Worm (Caenorhabditis elegans) whole organism, early embryonic: ENCODE results near the gene srd-19.

Experiments used
- B0310.2 ChIP-seq: sonication (generic microtip); optimal IDR thresholded peaks from 2 replicates; lab custom pipeline; 2016; ENCODE audit warnings: mild to moderate bottlenecking, missing genetic modification characterization, missing compliant biosample characterization
- F13C5.2 ChIP-seq: sonication (generic microtip); optimal IDR thresholded peaks from 2 replicates; lab custom pipeline; 2017; ENCODE audit warnings: mild to moderate bottlenecking, missing genetic modification characterization, inconsistent platforms, missing compliant biosample characterization
- aly-1 ChIP-seq: sonication (generic microtip); optimal IDR thresholded peaks from 2 replicates; lab custom pipeline; 2016; ENCODE audit warnings: missing genetic modification characterization, missing compliant biosample characterization
- ama-1 ChIP-seq: fragments of 150-350 bp; optimal IDR thresholded peaks from 2 replicates; lab custom pipeline; 2014
- ceh-13 ChIP-seq: fragments of 200-800 bp; sonication (Bioruptor generic); optimal IDR thresholded peaks from 2 replicates; lab custom pipeline; 2018; ENCODE audit warnings: mild to moderate bottlenecking, missing genetic modification characterization, missing compliant biosample characterization
- ceh-36 ChIP-seq: sonication (generic microtip); optimal IDR thresholded peaks from 2 replicates; lab custom pipeline; 2016; ENCODE audit warnings: missing genetic modification characterization, inconsistent platforms, missing compliant biosample characterization
- ets-7 ChIP-seq: sonication (generic microtip); optimal IDR thresholded peaks from 2 replicates; lab custom pipeline; 2016; ENCODE audit warnings: missing genotype, missing genetic modification characterization, missing compliant biosample characterization
- flt-1 ChIP-seq: fragments of 200-800 bp; sonication (Bioruptor generic); IDR thresholded peaks from 2 replicates; pipeline ENCODE4 v1.3.6; 2022; ENCODE audit warnings: missing genetic modification characterization, missing compliant biosample characterization
- hmbx-1 ChIP-seq: sonication (generic microtip); optimal IDR thresholded peaks from 2 replicates; lab custom pipeline; 2016; ENCODE audit warnings: mild to moderate bottlenecking, missing genetic modification characterization, missing compliant biosample characterization
- hmg-4 ChIP-seq: fragments of 200-800 bp; sonication (Bioruptor generic); optimal IDR thresholded peaks from 2 replicates; lab custom pipeline; 2018; ENCODE audit warnings: mild to moderate bottlenecking, missing genetic modification characterization, missing compliant biosample characterization
- hnd-1 ChIP-seq: sonication (generic microtip); optimal IDR thresholded peaks from 2 replicates; lab custom pipeline; 2016; ENCODE audit warnings: missing genetic modification characterization, missing compliant biosample characterization
- pes-1 ChIP-seq: fragments of 200-800 bp; sonication (Bioruptor generic); IDR thresholded peaks from 2 replicates; pipeline ENCODE4 v1.3.6; 2022; ENCODE audit warnings: missing genetic modification reagents, missing genetic modification characterization, missing compliant biosample characterization
- scrt-1 ChIP-seq: fragments of 200-800 bp; sonication (Bioruptor generic); IDR thresholded peaks from 2 replicates; pipeline ENCODE4 v1.3.6; 2022; ENCODE audit warnings: missing genetic modification characterization, missing compliant biosample characterization
- sea-1 ChIP-seq: fragments of 200-800 bp; sonication (Bioruptor generic); conservative IDR thresholded peaks from 2 replicates; pipeline ENCODE4 v1.3.6; 2022; ENCODE audit warnings: missing genetic modification characterization, missing compliant biosample characterization
- tbx-11 ChIP-seq: fragments of 200-800 bp; sonication (Bioruptor generic); IDR thresholded peaks from 2 replicates; pipeline ENCODE4 v1.3.6; 2022; ENCODE audit warnings: missing genetic modification characterization, missing compliant biosample characterization
- tbx-37 ChIP-seq: fragments of 200-800 bp; sonication (Bioruptor generic); conservative IDR thresholded peaks from 2 replicates; pipeline ENCODE4 v1.3.6; 2022; ENCODE audit warnings: missing genetic modification reagents, missing genetic modification characterization, missing compliant biosample characterization
- tra-4 ChIP-seq: sonication (generic microtip); optimal IDR thresholded peaks from 2 replicates; lab custom pipeline; 2017; ENCODE audit warnings: missing genetic modification characterization, missing compliant biosample characterization

The srd-19 gene

ce11 chrV:13402524-13402923, 26.0 kb downstream of the srd-19 start:
- TF ChIP-seq hmbx-1 (tag; lab: Kevin White, UChicago): no peak
- no peak for TF ChIP-seq sea-1 (GFP tag; lab: Robert Waterston, UW)
- no peak for TF ChIP-seq tra-4 (tag; lab: Kevin White, UChicago)
- no peak for TF ChIP-seq pes-1 (GFP tag; lab: Robert Waterston, UW)
- TF ChIP-seq hmg-4: no peak
- no peak for TF ChIP-seq aly-1
- no peak for TF ChIP-seq tbx-37
- TF ChIP-seq ets-7 (tag; lab: Kevin White, UChicago): no peak
- no peak for TF ChIP-seq ceh-36
- no peak for TF ChIP-seq scrt-1 (GFP tag; lab: Robert Waterston, UW)
- no peak for TF ChIP-seq B0310.2
- no peak for TF ChIP-seq ama-1
- TF ChIP-seq hnd-1 (tag; lab: Kevin White, UChicago): no peak
- TF ChIP-seq tbx-11 (GFP tag; lab: Robert Waterston, UW): no peak

DNA sequence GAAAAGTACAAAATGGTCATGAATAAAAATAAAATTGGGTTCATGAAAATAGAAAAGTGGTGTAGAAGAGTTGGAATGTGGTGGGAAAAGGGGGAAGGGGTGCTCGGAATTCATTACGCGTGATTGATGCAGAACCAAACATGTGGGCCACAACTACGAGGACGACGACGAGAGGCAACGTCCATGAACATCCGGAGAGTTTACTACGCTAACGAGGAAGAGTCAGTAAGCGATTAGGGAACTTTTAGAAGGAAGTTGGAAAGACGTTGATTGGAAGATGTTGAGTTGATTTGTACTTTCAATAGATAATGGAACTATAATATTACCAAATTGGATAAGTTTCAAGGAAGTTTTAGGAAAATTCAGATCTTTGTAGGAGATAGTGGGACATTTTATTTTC, 26.9 kb downstream of the srd-19 start:
- no peak for TF ChIP-seq tbx-37
- TF ChIP-seq aly-1: no peak
- TF ChIP-seq scrt-1 (GFP tag; lab: Robert Waterston, UW): no peak
- TF ChIP-seq flt-1: no peak
- TF ChIP-seq B0310.2: no peak

DNA sequence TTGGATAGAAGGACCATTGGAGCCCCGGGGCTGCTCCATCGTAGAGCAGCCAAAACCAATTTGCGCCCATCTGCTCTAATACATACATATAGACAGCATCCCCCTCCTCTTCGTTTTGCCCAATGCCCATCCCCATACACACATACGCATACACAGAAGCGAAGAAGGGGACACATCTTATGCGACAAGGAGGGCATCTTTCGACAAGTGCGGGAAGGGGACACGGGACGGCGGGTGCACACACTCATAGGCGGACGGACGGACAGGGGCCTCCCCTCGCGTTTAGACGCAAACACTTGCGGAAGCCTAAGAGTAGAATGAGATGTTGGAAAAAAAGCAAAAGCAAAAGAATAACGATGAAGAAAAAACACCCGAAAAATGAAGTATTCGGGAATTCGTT, 32.1 kb downstream of the srd-19 start:
- TF ChIP-seq flt-1 (peak; percentile 59; the same call in 1 of the 2 replicates), tbx-37 (peak; percentile 28; the same call in 1 of the 2 replicates), ceh-36 (peak; percentile 30), sea-1 (GFP tag; lab: Robert Waterston, UW) (peak; percentile 70; the same call in 1 of the 2 replicates), hmg-4 (peak; percentile 95), F13C5.2 (tag; lab: Kevin White, UChicago) (peak; percentile 76), ama-1 (no peak), ceh-13 (GFP tag; lab: Kevin White, UChicago) (no peak), B0310.2 (no peak), scrt-1 (GFP tag; lab: Robert Waterston, UW) (0 out of 2 replicates have a peak, but pooled peaks have one; percentile 45), hnd-1 (tag; lab: Kevin White, UChicago) (no peak), tbx-11 (GFP tag; lab: Robert Waterston, UW) (0 out of 2 replicates have a peak, but pooled peaks have one; percentile 55), pes-1 (GFP tag; lab: Robert Waterston, UW) (0 out of 2 replicates have a peak, but pooled peaks have one; percentile 46), ets-7 (tag; lab: Kevin White, UChicago) (peak; percentile 9), aly-1 (peak; percentile 77), hmbx-1 (tag; lab: Kevin White, UChicago) (no peak), tra-4 (tag; lab: Kevin White, UChicago) (no peak)

DNA sequence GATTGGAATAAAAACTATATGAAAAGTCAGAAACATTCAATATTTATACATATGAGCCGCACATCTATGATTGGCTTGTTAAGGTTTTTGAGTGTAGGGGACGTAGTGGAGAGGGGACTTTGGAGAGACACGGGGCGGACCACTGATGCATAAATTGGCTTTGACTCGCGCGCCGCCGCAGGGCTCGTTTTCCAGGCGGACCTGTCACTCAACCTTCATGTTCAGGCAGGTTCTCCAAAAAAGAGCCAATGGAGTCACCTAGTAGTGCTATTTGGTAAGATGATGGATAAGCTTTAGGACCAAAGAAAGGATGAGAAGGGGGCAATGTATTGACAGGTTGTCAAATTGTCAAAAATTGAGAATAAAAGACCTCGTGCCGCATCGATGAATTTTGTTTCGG, 33.6 kb downstream of the srd-19 start:
- TF ChIP-seq tra-4 (tag; lab: Kevin White, UChicago) (no peak), scrt-1 (GFP tag; lab: Robert Waterston, UW) (no peak), aly-1 (no peak), ceh-13 (GFP tag; lab: Kevin White, UChicago) (no peak)

- TF ChIP-seq ceh-13 (GFP tag; lab: Kevin White, UChicago): no peak
- TF ChIP-seq tbx-11 (GFP tag; lab: Robert Waterston, UW): no peak
- TF ChIP-seq flt-1: no peak
- TF ChIP-seq B0310.2: peak; percentile 13
- no peak for TF ChIP-seq pes-1 (GFP tag; lab: Robert Waterston, UW)
- TF ChIP-seq F13C5.2 (tag; lab: Kevin White, UChicago): no peak
- peak; percentile 34 for TF ChIP-seq aly-1
- no peak for TF ChIP-seq ama-1
- TF ChIP-seq tbx-37: no peak
- 0 out of 2 replicates have a peak, but pooled peaks have one; percentile 17 for TF ChIP-seq sea-1 (GFP tag; lab: Robert Waterston, UW)
- no peak for TF ChIP-seq hnd-1 (tag; lab: Kevin White, UChicago)
- TF ChIP-seq ets-7 (tag; lab: Kevin White, UChicago): no peak
- peak; percentile 72 for TF ChIP-seq hmg-4
- no peak for TF ChIP-seq ceh-36
- TF ChIP-seq scrt-1 (GFP tag; lab: Robert Waterston, UW): no peak
- no peak for TF ChIP-seq tra-4 (tag; lab: Kevin White, UChicago)
These were observed 35.2 kb downstream of the srd-19 start for ce11 chrV:13393333-13393803.

- TF ChIP-seq tbx-37: peak; percentile 5; the same call in 1 of the 2 replicates
- no peak for TF ChIP-seq hmg-4
These were observed 36.9 kb downstream of the srd-19 start, which contains the start of gene somi-1 for ce11 chrV:13391378-13392258. somi-1 (minus strand) TSS chrV:13391395.

DNA sequence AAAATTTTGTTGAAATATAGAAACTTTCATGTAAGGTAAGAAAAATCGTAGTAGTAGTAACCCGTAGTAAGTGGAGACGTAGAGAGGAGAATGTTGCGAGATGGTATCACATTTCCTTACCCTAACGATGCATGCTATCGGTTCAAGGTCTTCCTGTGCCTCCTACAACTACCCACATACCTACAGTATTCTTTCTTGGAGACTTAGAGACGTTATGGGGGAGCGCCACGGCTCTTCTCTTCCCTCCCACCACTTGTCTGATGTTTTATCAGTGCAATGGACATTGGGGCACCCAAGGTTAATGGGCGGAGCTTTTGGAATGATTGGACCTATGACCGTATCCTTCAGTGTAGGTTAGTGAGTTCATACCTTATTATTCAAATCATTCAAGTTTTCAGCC, 37.6 kb downstream of the srd-19 start:
- no peak for TF ChIP-seq F13C5.2 (tag; lab: Kevin White, UChicago)
- no peak for TF ChIP-seq sea-1 (GFP tag; lab: Robert Waterston, UW)
- TF ChIP-seq hmbx-1 (tag; lab: Kevin White, UChicago): no peak

ce11 chrV:13389454-13389853, 39.1 kb downstream of the srd-19 start:
- TF ChIP-seq hmg-4 (no peak), hnd-1 (tag; lab: Kevin White, UChicago) (no peak), aly-1 (no peak), pes-1 (GFP tag; lab: Robert Waterston, UW) (no peak)
